Fruit fly (Drosophila melanogaster): Measurements from ENCODE around the gene Pak3.

Gene Pak3

DNA sequence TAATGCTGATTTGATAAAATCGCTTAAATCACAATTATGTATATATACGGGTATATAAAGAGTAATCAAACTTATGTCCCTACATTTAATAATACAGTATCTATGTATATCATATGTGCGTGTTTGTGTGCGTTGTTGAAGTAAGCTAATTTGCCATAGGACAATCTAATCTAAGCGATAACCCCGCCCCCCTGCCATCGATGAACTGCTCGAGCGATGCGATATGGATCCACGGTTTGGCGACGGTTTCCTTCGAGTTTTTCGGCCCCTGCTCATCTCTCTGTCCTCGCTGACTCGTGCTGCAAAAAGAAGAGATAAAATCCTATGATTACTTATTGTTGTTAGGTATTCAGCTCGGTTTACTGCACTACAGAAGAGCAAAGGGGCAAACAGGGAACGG, 6.8 kb downstream of the Pak3 start:
- TF ChIP-seq Sin3A (optimal IDR thresholded peaks at IDR 0.05) (no peak), Myc (optimal IDR thresholded peaks at IDR 0.05) (no peak), psq (optimal IDR thresholded peaks at IDR 0.05) (no peak)

DNA sequence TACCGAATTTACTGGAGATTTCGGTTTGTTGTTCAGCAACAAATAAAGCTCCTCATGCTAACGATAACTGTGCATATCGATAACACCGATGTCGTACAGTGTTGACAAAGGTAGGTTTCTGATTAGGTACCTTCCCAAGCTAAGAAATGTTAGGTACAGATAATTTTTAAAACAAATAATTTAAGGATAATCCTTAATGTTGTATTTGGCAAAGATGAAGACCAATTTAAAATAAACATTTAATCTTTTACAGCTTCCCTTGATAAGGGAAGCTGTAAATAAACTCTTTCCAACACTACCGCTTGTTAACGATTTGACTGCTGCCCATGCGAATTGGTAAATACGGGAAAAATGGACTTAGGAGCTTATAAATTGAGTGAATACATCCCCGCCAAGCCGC, 10.7 kb downstream of the Pak3 start, which contains the start of the genes Ttc1 and CG14882:
TSS of gene Ttc1 (minus strand) at position 71 of the 400 bp plus-strand sequence.
TSS of gene CG14882 (plus strand) at position 271 of the 400 bp plus-strand sequence.
- TF ChIP-seq Sin3A (optimal IDR thresholded peaks at IDR 0.05) = no peak
- no peak for TF ChIP-seq ttk (optimal IDR thresholded peaks at IDR 0.05)
- no peak for TF ChIP-seq Myc (optimal IDR thresholded peaks at IDR 0.05)
- TF ChIP-seq insv (optimal IDR thresholded peaks at IDR 0.05) = no peak
- TF ChIP-seq psq (optimal IDR thresholded peaks at IDR 0.05) = no peak
- no peak for TF ChIP-seq h (optimal IDR thresholded peaks at IDR 0.05)

dm6 chr3R:16441367-16441923, 12.2 kb downstream of the Pak3 start, which contains the start of gene ema:
Gene ema (minus strand): TSS chr3R:16441661.
- TF ChIP-seq Myc (optimal IDR thresholded peaks at IDR 0.05) = no peak

dm6 chr3R:16436374-16437037, 17.1 kb downstream of the Pak3 start, which contains the start of gene mRpS33:
Gene mRpS33 (minus strand): TSS chr3R:16436597.
- TF ChIP-seq psq (optimal IDR thresholded peaks at IDR 0.05) (no peak), insv (optimal IDR thresholded peaks at IDR 0.05) (no peak), Myc (optimal IDR thresholded peaks at IDR 0.05) (no peak), ttk (optimal IDR thresholded peaks at IDR 0.05) (no peak), Sin3A (optimal IDR thresholded peaks at IDR 0.05) (no peak), h (optimal IDR thresholded peaks at IDR 0.05) (no peak)

DNA sequence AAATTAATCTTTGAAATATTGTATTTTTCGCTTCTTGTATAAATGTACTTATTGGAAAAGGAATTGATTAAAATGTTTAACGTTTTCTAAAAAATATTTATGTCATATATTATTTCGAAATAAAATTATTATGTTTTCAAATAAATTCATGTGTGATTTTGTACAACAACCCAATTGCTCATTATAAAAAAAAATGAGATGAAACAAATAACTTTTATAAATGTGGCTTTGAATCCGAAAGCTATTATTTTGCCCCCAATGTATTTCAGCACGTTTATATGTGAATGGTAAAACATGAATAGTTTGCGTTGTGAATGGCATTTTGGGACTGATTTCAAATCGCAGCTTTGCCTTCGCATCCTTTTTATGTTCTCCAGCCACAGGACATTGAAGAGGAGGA, 19.0 kb downstream of the Pak3 start, which contains the start of gene CG14881:
TSS of gene CG14881 (plus strand) at position 301 of the 400 bp plus-strand sequence.
- TF ChIP-seq Sin3A (optimal IDR thresholded peaks at IDR 0.05) = no peak
- no peak for TF ChIP-seq ttk (optimal IDR thresholded peaks at IDR 0.05)
- TF ChIP-seq h (optimal IDR thresholded peaks at IDR 0.05) = no peak
- TF ChIP-seq Myc (optimal IDR thresholded peaks at IDR 0.05) = no peak

- TF ChIP-seq Sin3A (optimal IDR thresholded peaks at IDR 0.05) (no peak), psq (optimal IDR thresholded peaks at IDR 0.05) (no peak), insv (optimal IDR thresholded peaks at IDR 0.05) (no peak), h (optimal IDR thresholded peaks at IDR 0.05) (no peak), Myc (optimal IDR thresholded peaks at IDR 0.05) (no peak), ttk (optimal IDR thresholded peaks at IDR 0.05) (no peak)
Measured at dm6 chr3R:16432665-16433065, 21.0 kb downstream of the Pak3 start, which contains the start of gene Fntb. Gene Fntb (plus strand): TSS chr3R:16432998.

DNA sequence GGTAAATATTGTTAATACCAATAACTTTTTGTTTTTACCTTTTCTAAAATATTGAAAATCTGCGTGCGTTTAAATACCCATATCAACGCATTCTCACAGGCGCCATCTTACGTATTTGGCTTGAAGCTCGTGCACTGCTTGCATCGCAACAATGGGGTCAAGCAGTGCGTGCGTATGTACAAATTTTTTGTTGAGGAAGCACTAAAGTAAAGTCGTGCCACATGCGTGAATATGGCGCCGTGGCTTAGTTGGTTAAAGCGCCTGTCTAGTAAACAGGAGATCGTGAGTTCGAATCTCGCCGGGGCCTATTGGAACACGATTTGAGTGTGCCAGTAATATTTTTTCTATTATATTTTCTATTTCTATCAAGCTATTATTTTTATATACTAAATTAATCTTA, 21.9 kb downstream of the Pak3 start:
- no peak for TF ChIP-seq ttk (optimal IDR thresholded peaks at IDR 0.05)
- no peak for TF ChIP-seq h (optimal IDR thresholded peaks at IDR 0.05)
- no peak for TF ChIP-seq psq (optimal IDR thresholded peaks at IDR 0.05)
- TF ChIP-seq insv (optimal IDR thresholded peaks at IDR 0.05) = no peak
- TF ChIP-seq Sin3A (optimal IDR thresholded peaks at IDR 0.05) = no peak
- no peak for TF ChIP-seq Myc (optimal IDR thresholded peaks at IDR 0.05)

- TF ChIP-seq psq (optimal IDR thresholded peaks at IDR 0.05) = no peak
- TF ChIP-seq Myc (optimal IDR thresholded peaks at IDR 0.05) = no peak
- TF ChIP-seq Sin3A (optimal IDR thresholded peaks at IDR 0.05) = no peak
- TF ChIP-seq ttk (optimal IDR thresholded peaks at IDR 0.05) = no peak
- no peak for TF ChIP-seq insv (optimal IDR thresholded peaks at IDR 0.05)
- TF ChIP-seq h (optimal IDR thresholded peaks at IDR 0.05) = no peak
Measured at dm6 chr3R:16430381-16430780, 23.2 kb downstream of the Pak3 start, which contains the start of gene CG31279. Gene CG31279 (plus strand): TSS chr3R:16430681.

DNA sequence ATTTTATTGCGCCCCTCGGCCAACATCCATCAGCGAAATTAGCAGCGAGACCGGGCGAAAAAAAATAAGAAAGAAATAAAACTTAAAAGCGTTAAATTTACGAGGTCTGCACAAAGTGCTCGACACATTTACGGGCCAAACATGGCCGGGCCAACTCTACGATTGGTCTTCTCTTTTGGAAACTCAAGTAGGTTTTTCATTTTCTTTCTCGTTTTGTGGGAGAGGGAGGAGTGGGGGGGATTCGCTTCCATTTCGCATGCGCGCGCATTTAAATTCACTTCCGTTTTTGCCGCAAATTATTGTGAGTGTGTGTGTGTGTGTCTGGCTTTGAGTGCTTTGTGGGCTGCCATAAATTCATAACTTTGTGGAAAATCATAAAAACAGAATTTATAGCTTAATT, 26.1 kb downstream of the Pak3 start:
- TF ChIP-seq ttk (optimal IDR thresholded peaks at IDR 0.05) = no peak
- TF ChIP-seq insv (optimal IDR thresholded peaks at IDR 0.05) = no peak
- TF ChIP-seq Sin3A (optimal IDR thresholded peaks at IDR 0.05) = no peak

dm6 chr3R:16423323-16423722, 30.3 kb downstream of the Pak3 start:
- TF ChIP-seq Myc (optimal IDR thresholded peaks at IDR 0.05) (no peak), ttk (optimal IDR thresholded peaks at IDR 0.05) (no peak), psq (optimal IDR thresholded peaks at IDR 0.05) (no peak), Sin3A (optimal IDR thresholded peaks at IDR 0.05) (no peak), h (optimal IDR thresholded peaks at IDR 0.05) (no peak)

- no peak for TF ChIP-seq psq (optimal IDR thresholded peaks at IDR 0.05)
- TF ChIP-seq ttk (optimal IDR thresholded peaks at IDR 0.05) = no peak
- no peak for TF ChIP-seq insv (optimal IDR thresholded peaks at IDR 0.05)
- no peak for TF ChIP-seq h (optimal IDR thresholded peaks at IDR 0.05)
- no peak for TF ChIP-seq Sin3A (optimal IDR thresholded peaks at IDR 0.05)
- TF ChIP-seq Myc (optimal IDR thresholded peaks at IDR 0.05) = no peak
Measured at dm6 chr3R:16416508-16416907, 37.1 kb downstream of the Pak3 start.

DNA sequence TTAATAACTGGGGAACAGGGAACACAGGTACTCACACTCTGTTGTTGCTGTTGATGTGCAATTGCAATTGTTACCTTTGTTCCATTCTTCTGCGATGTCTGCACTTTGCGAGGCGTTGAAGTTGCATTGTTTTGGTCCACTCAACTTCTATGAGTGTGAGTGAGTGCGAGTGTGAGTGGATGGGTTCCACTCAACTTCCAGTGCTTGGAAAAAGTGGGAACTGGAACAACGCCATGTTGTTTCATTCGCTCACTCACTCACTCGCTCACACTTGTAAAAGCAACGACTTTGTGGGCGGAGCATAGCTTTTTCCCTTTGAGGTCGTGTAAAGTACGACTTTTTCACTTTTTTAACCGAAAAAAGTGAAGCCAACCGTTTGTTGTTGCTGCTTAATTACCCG, 39.9 kb downstream of the Pak3 start:
- TF ChIP-seq ttk (optimal IDR thresholded peaks at IDR 0.05) = no peak
- no peak for TF ChIP-seq Myc (optimal IDR thresholded peaks at IDR 0.05)
- TF ChIP-seq insv (optimal IDR thresholded peaks at IDR 0.05) = no peak
- no peak for TF ChIP-seq Sin3A (optimal IDR thresholded peaks at IDR 0.05)
- no peak for TF ChIP-seq h (optimal IDR thresholded peaks at IDR 0.05)
- TF ChIP-seq psq (optimal IDR thresholded peaks at IDR 0.05) = no peak

dm6 chr3R:16410706-16411105, 42.9 kb downstream of the Pak3 start:
- TF ChIP-seq h (optimal IDR thresholded peaks at IDR 0.05) (no peak), insv (optimal IDR thresholded peaks at IDR 0.05) (no peak), Sin3A (optimal IDR thresholded peaks at IDR 0.05) (no peak), ttk (optimal IDR thresholded peaks at IDR 0.05) (no peak)

Measured in Kc167 (cell line).